Fruit fly (Drosophila melanogaster): Measurements from ENCODE around the gene CG11698.

The CG11698 gene

dm6 chr3R:8307283-8307682, 4.7 kb upstream of the CG11698 start:
- no peak for TF ChIP-seq CG12605 (GFP tag; IDR thresholded peaks at IDR 0.05)
- TF ChIP-seq CG13204 (GFP tag; optimal IDR thresholded peaks at IDR 0.05) = no peak
- TF ChIP-seq CG8159 (tag; optimal IDR thresholded peaks at IDR 0.05) = no peak
- TF ChIP-seq CG32121 (GFP tag; IDR thresholded peaks at IDR 0.05) = no peak
- TF ChIP-seq D1 (tag; optimal IDR thresholded peaks at IDR 0.05) = no peak
- no peak for TF ChIP-seq Pif1A (GFP tag; optimal IDR thresholded peaks at IDR 0.05)
- no peak for TF ChIP-seq CG34367 (tag; optimal IDR thresholded peaks at IDR 0.05)
- TF ChIP-seq CG10348 (GFP tag; IDR thresholded peaks at IDR 0.05) = no peak
- no peak for TF ChIP-seq EcR (GFP tag; optimal IDR thresholded peaks at IDR 0.05)
- TF ChIP-seq CG4496 (GFP tag; IDR thresholded peaks at IDR 0.05) = no peak
- no peak for TF ChIP-seq CG17806 (tag; optimal IDR thresholded peaks at IDR 0.05)
- no peak for TF ChIP-seq Pif1B (GFP tag; optimal IDR thresholded peaks at IDR 0.05)
- no peak for TF ChIP-seq CG9948 (tag; optimal IDR thresholded peaks at IDR 0.05)
- no peak for TF ChIP-seq Snoo (tag; optimal IDR thresholded peaks at IDR 0.05)
- TF ChIP-seq fd96Ca (GFP tag; IDR thresholded peaks at IDR 0.05) = no peak
- TF ChIP-seq CG14655 (GFP tag; optimal IDR thresholded peaks at IDR 0.05) = no peak
- no peak for TF ChIP-seq CG15710 (tag; optimal IDR thresholded peaks at IDR 0.05)

dm6 chr3R:8308515-8308959, 3.5 kb upstream of the CG11698 start, which contains the start of gene tex:
Gene tex, minus strand, starts transcription at chr3R:8308645.
- TF ChIP-seq rn (GFP tag; IDR thresholded peaks at IDR 0.05) (no peak), CG32121 (GFP tag; IDR thresholded peaks at IDR 0.05) (no peak), CG10348 (GFP tag; IDR thresholded peaks at IDR 0.05) (no peak)

dm6 chr3R:8310678-8311077, 1.3 kb upstream of the CG11698 start, which contains the start of gene CG11693:
Gene CG11693, minus strand, starts transcription at chr3R:8310778.
- TF ChIP-seq fd96Ca (GFP tag; IDR thresholded peaks at IDR 0.05) (no peak), CG13204 (GFP tag; optimal IDR thresholded peaks at IDR 0.05) (no peak), CG12605 (GFP tag; IDR thresholded peaks at IDR 0.05) (no peak), rn (GFP tag; IDR thresholded peaks at IDR 0.05) (no peak), CG14655 (GFP tag; optimal IDR thresholded peaks at IDR 0.05) (no peak), Pif1B (GFP tag; optimal IDR thresholded peaks at IDR 0.05) (no peak), Snoo (tag; optimal IDR thresholded peaks at IDR 0.05) (no peak), CG9948 (tag; optimal IDR thresholded peaks at IDR 0.05) (no peak), CG34367 (tag; optimal IDR thresholded peaks at IDR 0.05) (no peak), gl (tag; optimal IDR thresholded peaks at IDR 0.05) (no peak), CG32121 (GFP tag; IDR thresholded peaks at IDR 0.05) (no peak), CG10348 (GFP tag; IDR thresholded peaks at IDR 0.05) (no peak), Pif1A (GFP tag; optimal IDR thresholded peaks at IDR 0.05) (no peak), D1 (tag; optimal IDR thresholded peaks at IDR 0.05) (no peak), CG8301 (tag; optimal IDR thresholded peaks at IDR 0.05) (no peak)

dm6 chr3R:8313038-8313437, 1.1 kb downstream of the CG11698 start, which contains the start of gene CG7483:
Gene CG7483, plus strand, starts transcription at chr3R:8313208.
- no peak for TF ChIP-seq Pif1A (GFP tag; optimal IDR thresholded peaks at IDR 0.05)
- TF ChIP-seq CG15710 (tag; optimal IDR thresholded peaks at IDR 0.05) = no peak

dm6 chr3R:8316344-8317105, 4.5 kb downstream of the CG11698 start, which contains the start of gene Coq2:
Gene Coq2, minus strand, starts transcription at chr3R:8316543.
- TF ChIP-seq CG34367 (tag; optimal IDR thresholded peaks at IDR 0.05) = no peak
- TF ChIP-seq EcR (GFP tag; optimal IDR thresholded peaks at IDR 0.05) = no peak
- TF ChIP-seq Ets98B (GFP tag; IDR thresholded peaks at IDR 0.05) = no peak
- TF ChIP-seq fd96Ca (GFP tag; IDR thresholded peaks at IDR 0.05) = no peak
- TF ChIP-seq CG8301 (tag; optimal IDR thresholded peaks at IDR 0.05) = no peak
- no peak for TF ChIP-seq CG13204 (GFP tag; optimal IDR thresholded peaks at IDR 0.05)
- TF ChIP-seq CG8159 (tag; optimal IDR thresholded peaks at IDR 0.05) = no peak
- TF ChIP-seq gl (tag; optimal IDR thresholded peaks at IDR 0.05) = no peak
- TF ChIP-seq CG17806 (tag; optimal IDR thresholded peaks at IDR 0.05) = no peak
- no peak for TF ChIP-seq CG10348 (GFP tag; IDR thresholded peaks at IDR 0.05)
- no peak for TF ChIP-seq rn (GFP tag; IDR thresholded peaks at IDR 0.05)
- TF ChIP-seq CG32121 (GFP tag; IDR thresholded peaks at IDR 0.05) = no peak
- no peak for TF ChIP-seq CG14655 (GFP tag; optimal IDR thresholded peaks at IDR 0.05)
- TF ChIP-seq D1 (tag; optimal IDR thresholded peaks at IDR 0.05) = no peak

- TF ChIP-seq EcR (GFP tag; optimal IDR thresholded peaks at IDR 0.05) (no peak), CG17806 (tag; optimal IDR thresholded peaks at IDR 0.05) (no peak), fd96Ca (GFP tag; IDR thresholded peaks at IDR 0.05) (no peak), CG8301 (tag; optimal IDR thresholded peaks at IDR 0.05) (no peak), Pif1B (GFP tag; optimal IDR thresholded peaks at IDR 0.05) (no peak), Pif1A (GFP tag; optimal IDR thresholded peaks at IDR 0.05) (no peak), gl (tag; optimal IDR thresholded peaks at IDR 0.05) (no peak), CG32121 (GFP tag; IDR thresholded peaks at IDR 0.05) (no peak), CG4496 (GFP tag; IDR thresholded peaks at IDR 0.05) (no peak)
These were observed 5.2 kb downstream of the CG11698 start, which contains the start of gene Ctr1B for dm6 chr3R:8317215-8317614. Gene Ctr1B, plus strand, starts transcription at chr3R:8317612.
